Worm (Caenorhabditis elegans) whole organism, L4 larva: ENCODE data around the gene Y38H6C.24.
"Not testable (repeated sequence)": the region's sequence is repeated elsewhere in the genome, so short reads cannot be mapped to it uniquely, and the experiment has no call there.

ENCODE experiments used
- aly-2 ChIP-seq: sonication (generic microtip); optimal IDR thresholded peaks from 2 replicates; lab custom pipeline; 2018; ENCODE audit warnings: missing biosample characterization, missing genetic modification characterization
- ama-1 ChIP-seq: fragments of 150-350 bp; optimal IDR thresholded peaks from 2 replicates; lab custom pipeline; 2014; ENCODE audit warnings: inconsistent platforms, mixed read lengths
- dpl-1 ChIP-seq: fragments of 150-350 bp; optimal IDR thresholded peaks from 2 replicates; lab custom pipeline; 2014; ENCODE audit warnings: missing biosample characterization, missing genetic modification reagents, missing genetic modification characterization
- lin-15B ChIP-seq: fragments of 150-350 bp; sonication (generic microtip); optimal IDR thresholded peaks from 3 replicates; lab custom pipeline; 2014; ENCODE audit warnings: missing biosample characterization, missing genetic modification characterization
- nhr-42 ChIP-seq: fragments of 200-800 bp; sonication (Bioruptor generic); IDR thresholded peaks from 2 replicates; pipeline ENCODE4 v1.3.6; 2022; ENCODE audit warnings: missing genetic modification characterization, missing compliant biosample characterization
- zag-1 ChIP-seq: fragments of 150-350 bp; optimal IDR thresholded peaks from 2 replicates; lab custom pipeline; 2014; ENCODE audit warnings: missing biosample characterization, missing genetic modification characterization
- zip-11 ChIP-seq: fragments of 200-800 bp; sonication (Bioruptor generic); IDR thresholded peaks from 2 replicates; pipeline ENCODE4 v1.3.6; 2022; ENCODE audit warnings: missing genetic modification characterization, missing compliant biosample characterization

DNA sequence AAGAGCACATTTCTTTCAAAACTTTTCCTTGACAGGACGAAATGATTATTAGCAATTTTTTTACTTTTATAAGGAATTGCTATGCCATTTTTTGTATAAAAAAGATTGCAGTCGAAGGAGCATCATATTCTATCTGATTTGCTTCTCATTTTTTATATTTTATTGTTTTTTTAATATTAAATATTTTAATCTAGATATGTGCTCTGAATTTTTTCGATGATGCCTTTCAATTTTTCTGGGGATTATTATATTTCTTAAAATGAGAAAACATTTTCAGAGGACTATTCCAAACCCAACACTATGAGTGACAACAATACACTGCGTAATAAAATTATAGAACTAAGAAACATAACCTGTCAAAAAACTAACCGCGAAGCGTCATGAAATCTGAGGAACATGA, 42.8 kb downstream of the Y38H6C.24 start, which contains the start of gene F26F2.4:
- TF ChIP-seq zip-11 (GFP tag; lab: Robert Waterston, UW); nhr-42; dpl-1 (GFP tag; lab: Kevin White, UChicago); ama-1 (lab: Kevin White, UChicago); aly-2 (tag; lab: Kevin White, UChicago); zag-1 (tag; lab: Kevin White, UChicago); lin-15B (tag; lab: Kevin White, UChicago): not testable (repeated sequence)
